Worm (Caenorhabditis elegans): ENCODE measurements around the gene pqn-13.

pqn-13 gene

ce11 chrV:5682530-5682929, 6.6 kb upstream of the pqn-13 start, which contains the start of gene prp-39:
TSS of gene prp-39 (minus strand) at chrV:5682630.
- TF ChIP-seq F55B11.4 (tag; optimal IDR thresholded peaks at IDR 0.05; ENCODE audit: borderline replicate concordance, insufficient read depth): no peak
- TF ChIP-seq ztf-3 (GFP tag; optimal IDR thresholded peaks at IDR 0.05): no peak
- TF ChIP-seq B0336.3 (GFP tag; IDR thresholded peaks at IDR 0.05): 0 out of 2 replicates have a peak, but pooled peaks have one; percentile 32
- TF ChIP-seq Y53G8AR.9 (GFP tag; conservative IDR thresholded peaks at IDR 0.05): peak; percentile 22; the same call in 1 of the 2 replicates
- TF ChIP-seq dpl-1 (GFP tag; optimal IDR thresholded peaks at IDR 0.05): no peak
- no peak for TF ChIP-seq F22D6.2 (tag; optimal IDR thresholded peaks at IDR 0.05)
- TF ChIP-seq lin-54 (GFP tag; optimal IDR thresholded peaks at IDR 0.05): no peak

DNA sequence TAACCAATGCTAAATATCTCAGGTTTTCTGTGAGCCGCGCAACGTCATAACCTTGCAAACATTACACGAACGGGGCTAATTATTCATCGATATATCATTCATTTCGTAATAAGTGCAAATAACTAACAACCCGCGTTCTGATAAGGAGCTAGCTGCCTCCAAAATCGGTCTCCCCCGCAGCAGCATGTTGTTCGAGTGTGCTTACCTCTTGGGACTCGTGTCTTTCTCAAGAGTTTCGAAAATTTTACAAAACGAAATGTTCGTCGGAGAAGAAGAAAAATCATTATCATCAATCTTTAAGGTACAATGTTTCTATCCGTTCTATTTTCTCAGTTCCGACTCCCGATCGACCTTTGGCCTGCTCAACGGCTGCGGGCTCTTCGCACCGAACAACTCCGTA, 2.0 kb upstream of the pqn-13 start:
- TF ChIP-seq let-607 (tag; optimal IDR thresholded peaks at IDR 0.05): no peak
- no peak for TF ChIP-seq lin-54 (GFP tag; optimal IDR thresholded peaks at IDR 0.05)
- TF ChIP-seq let-526 (GFP tag; IDR thresholded peaks at IDR 0.05): no peak
- no peak for TF ChIP-seq ceh-79 (tag; optimal IDR thresholded peaks at IDR 0.05)
- TF ChIP-seq snpc-1.3 (tag; optimal IDR thresholded peaks at IDR 0.05; ENCODE audit: insufficient read depth): no peak
- no peak for TF ChIP-seq ztf-26 (tag; optimal IDR thresholded peaks at IDR 0.05)
- TF ChIP-seq unc-130 (GFP tag; optimal IDR thresholded peaks at IDR 0.05): no peak
- TF ChIP-seq ccch-3 (GFP tag; optimal IDR thresholded peaks at IDR 0.05): no peak
- no peak for TF ChIP-seq rcor-1 (GFP tag; IDR thresholded peaks at IDR 0.05)
- TF ChIP-seq xnd-1 (tag; optimal IDR thresholded peaks at IDR 0.05): no peak

DNA sequence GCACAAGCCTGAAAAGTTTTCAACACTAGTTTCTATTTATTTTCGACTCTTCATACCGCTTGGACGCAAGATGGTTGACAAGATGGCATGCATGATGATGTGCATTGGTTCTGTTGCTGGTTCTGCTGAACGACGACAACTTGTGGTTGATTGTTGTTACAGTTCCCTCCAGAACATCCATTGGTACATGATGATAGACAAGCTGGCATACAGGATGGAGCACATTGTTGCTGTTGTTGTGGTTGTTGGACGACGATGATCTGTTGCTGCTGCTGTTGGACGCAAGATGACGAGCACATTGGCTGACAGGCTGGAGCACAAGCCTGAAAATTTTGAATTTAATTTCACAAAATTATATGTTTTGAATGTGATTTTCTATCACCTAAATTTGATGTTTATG, 3.6 kb downstream of the pqn-13 start:
- TF ChIP-seq unc-62 (GFP tag; optimal IDR thresholded peaks at IDR 0.05) (no peak), xnd-1 (tag; optimal IDR thresholded peaks at IDR 0.05) (no peak), lir-1 (GFP tag; conservative IDR thresholded peaks at IDR 0.05) (no peak), madf-3 (GFP tag; IDR thresholded peaks at IDR 0.05) (no peak), Y95B8A.8 (GFP tag; IDR thresholded peaks at IDR 0.05) (no peak), egrh-3 (GFP tag; IDR thresholded peaks at IDR 0.05) (no peak), Y53F4B.3 (GFP tag; IDR thresholded peaks at IDR 0.05) (no peak), F57A8.1 (GFP tag; optimal IDR thresholded peaks at IDR 0.05) (no peak), fkh-3 (tag; optimal IDR thresholded peaks at IDR 0.05) (no peak), nhr-27 (tag; optimal IDR thresholded peaks at IDR 0.05) (no peak), him-1 (tag; optimal IDR thresholded peaks at IDR 0.05) (no peak), mxl-1 (tag; optimal IDR thresholded peaks at IDR 0.05) (no peak), lin-40 (tag; optimal IDR thresholded peaks at IDR 0.05) (no peak), lin-26 (GFP tag; IDR thresholded peaks at IDR 0.05) (no peak), gei-17 (GFP tag; optimal IDR thresholded peaks at IDR 0.05) (no peak), B0035.1 (tag; optimal IDR thresholded peaks at IDR 0.05) (no peak), lag-1 (GFP tag; IDR thresholded peaks at IDR 0.05) (no peak), K12H6.12 (tag; optimal IDR thresholded peaks at IDR 0.05) (no peak), F22D6.2 (tag; optimal IDR thresholded peaks at IDR 0.05) (no peak)

ce11 chrV:5668968-5669367, 6.9 kb downstream of the pqn-13 start:
- no peak for TF ChIP-seq cebp-1 (GFP tag; IDR thresholded peaks at IDR 0.05)
- TF ChIP-seq cebp-1 (tag; optimal IDR thresholded peaks at IDR 0.05): no peak
- TF ChIP-seq chd-7 (tag; optimal IDR thresholded peaks at IDR 0.05): no peak
- no peak for TF ChIP-seq snpc-3.4 (tag; optimal IDR thresholded peaks at IDR 0.05)
- no peak for TF ChIP-seq F49E8.2 (tag; optimal IDR thresholded peaks at IDR 0.05; ENCODE audit: insufficient read depth)
- no peak for TF ChIP-seq lin-35 (GFP tag; optimal IDR thresholded peaks at IDR 0.05)
- no peak for TF ChIP-seq C17E4.6 (GFP tag; IDR thresholded peaks at IDR 0.05)
- TF ChIP-seq dpl-1 (GFP tag; optimal IDR thresholded peaks at IDR 0.05): no peak
- TF ChIP-seq egrh-3 (GFP tag; IDR thresholded peaks at IDR 0.05): no peak
- TF ChIP-seq atf-7 (tag; optimal IDR thresholded peaks at IDR 0.05): no peak
- no peak for TF ChIP-seq D2030.7 (GFP tag; IDR thresholded peaks at IDR 0.05)
- TF ChIP-seq sptf-2 (GFP tag; optimal IDR thresholded peaks at IDR 0.05): no peak
- no peak for TF ChIP-seq Y79H2A.3 (GFP tag; conservative IDR thresholded peaks at IDR 0.05)
- no peak for TF ChIP-seq Y53G8AR.9 (GFP tag; conservative IDR thresholded peaks at IDR 0.05)
- no peak for TF ChIP-seq nhr-120 (GFP tag; IDR thresholded peaks at IDR 0.05)
- TF ChIP-seq nfya-2 (GFP tag; IDR thresholded peaks at IDR 0.05): no peak

Data from whole organism, young adult.